Fruit fly (Drosophila melanogaster) whole organism, pupa: ENCODE results near the gene CtsB.

Experiments used
- CG10348 ChIP-seq: fragments of 200-800 bp; sonication (Bioruptor generic); IDR thresholded peaks from 2 replicates; pipeline ENCODE4 v1.3.6; 2022; ENCODE audit warnings: missing biosample characterization, missing genetic modification characterization
- CG12605 ChIP-seq: fragments of 200-800 bp; sonication (Bioruptor generic); IDR thresholded peaks from 2 replicates; pipeline ENCODE4 v1.3.6; 2022; ENCODE audit warnings: missing biosample characterization, missing genetic modification characterization
- CG13204 ChIP-seq: fragments of 200-800 bp; sonication (Bioruptor generic); optimal IDR thresholded peaks from 2 replicates; lab custom pipeline; 2018; ENCODE audit warnings: missing biosample characterization, mild to moderate bottlenecking, missing genetic modification characterization, moderate library complexity
- CG14655 ChIP-seq: fragments of 200-800 bp; sonication (Bioruptor generic); optimal IDR thresholded peaks from 3 replicates; lab custom pipeline; 2017; ENCODE audit warnings: mild to moderate bottlenecking, missing biosample characterization, missing genetic modification reagents, missing genetic modification characterization
- CG15710 ChIP-seq: fragments of 200-800 bp; sonication (Bioruptor generic); optimal IDR thresholded peaks from 2 replicates; lab custom pipeline; 2018; ENCODE audit warnings: missing biosample characterization, mild to moderate bottlenecking, missing genetic modification characterization, moderate library complexity
- CG17806 ChIP-seq: fragments of 200-800 bp; sonication (Bioruptor generic); optimal IDR thresholded peaks from 2 replicates; lab custom pipeline; 2018; ENCODE audit warnings: missing biosample characterization, mild to moderate bottlenecking, missing genetic modification characterization, moderate library complexity
- CG32121 ChIP-seq: fragments of 200-800 bp; sonication (Bioruptor generic); IDR thresholded peaks from 2 replicates; pipeline ENCODE4 v1.3.6; 2022; ENCODE audit warnings: missing biosample characterization, missing genetic modification characterization
- CG34367 ChIP-seq: fragments of 200-800 bp; sonication (Bioruptor generic); optimal IDR thresholded peaks from 2 replicates; lab custom pipeline; 2018; ENCODE audit warnings: missing biosample characterization, mild to moderate bottlenecking, missing genetic modification characterization
- CG4496 ChIP-seq: fragments of 200-800 bp; sonication (Bioruptor generic); IDR thresholded peaks from 3 replicates; pipeline ENCODE4 v1.3.6; 2022; ENCODE audit warnings: missing biosample characterization, missing genetic modification characterization
- CG8159 ChIP-seq: fragments of 200-800 bp; sonication (Bioruptor generic); optimal IDR thresholded peaks from 3 replicates; lab custom pipeline; 2018; ENCODE audit warnings: missing biosample characterization, mild to moderate bottlenecking, missing genetic modification characterization, moderate library complexity
- CG8301 ChIP-seq: fragments of 200-800 bp; sonication (Bioruptor generic); optimal IDR thresholded peaks from 2 replicates; lab custom pipeline; 2018; ENCODE audit warnings: missing biosample characterization, mild to moderate bottlenecking, missing genetic modification characterization
- CG9948 ChIP-seq: fragments of 200-800 bp; sonication (Bioruptor generic); optimal IDR thresholded peaks from 2 replicates; lab custom pipeline; 2018; ENCODE audit warnings: missing biosample characterization, mild to moderate bottlenecking, missing genetic modification characterization, moderate library complexity
- D1 ChIP-seq: fragments of 200-800 bp; sonication (Bioruptor generic); optimal IDR thresholded peaks from 2 replicates; lab custom pipeline; 2018; ENCODE audit warnings: missing biosample characterization, mild to moderate bottlenecking, missing genetic modification characterization, moderate library complexity
- EcR ChIP-seq: fragments of 200-800 bp; sonication (Bioruptor generic); optimal IDR thresholded peaks from 3 replicates; lab custom pipeline; 2019; ENCODE audit warnings: missing biosample characterization, missing genetic modification characterization, mild to moderate bottlenecking, moderate library complexity, missing genetic modification reagents
- Ets98B ChIP-seq: fragments of 200-800 bp; sonication (Bioruptor generic); IDR thresholded peaks from 2 replicates; pipeline ENCODE4 v1.3.6; 2022; ENCODE audit warnings: missing biosample characterization, missing genetic modification characterization
- Pif1A ChIP-seq: fragments of 200-800 bp; sonication (Bioruptor generic); optimal IDR thresholded peaks from 3 replicates; lab custom pipeline; 2016; ENCODE audit warnings: missing biosample characterization, missing genetic modification characterization
- Pif1B ChIP-seq: fragments of 200-800 bp; sonication (Bioruptor generic); optimal IDR thresholded peaks from 3 replicates; lab custom pipeline; 2016; ENCODE audit warnings: missing biosample characterization, missing genetic modification characterization
- Snoo ChIP-seq: fragments of 200-800 bp; sonication (Bioruptor generic); optimal IDR thresholded peaks from 3 replicates; lab custom pipeline; 2017; ENCODE audit warnings: missing biosample characterization, mild to moderate bottlenecking, missing genetic modification characterization, inconsistent platforms
- fd96Ca ChIP-seq: fragments of 200-800 bp; sonication (Bioruptor generic); IDR thresholded peaks from 3 replicates; pipeline ENCODE4 v1.3.6; 2022; ENCODE audit warnings: missing biosample characterization, missing genetic modification characterization
- gl ChIP-seq: fragments of 200-800 bp; sonication (Bioruptor generic); optimal IDR thresholded peaks from 2 replicates; lab custom pipeline; 2018; ENCODE audit warnings: missing biosample characterization, mild to moderate bottlenecking, missing genetic modification characterization
- rn ChIP-seq: fragments of 200-800 bp; sonication (Bioruptor generic); IDR thresholded peaks from 2 replicates; pipeline ENCODE4 v1.3.6; 2022; ENCODE audit warnings: missing biosample characterization, missing genetic modification characterization

CtsB gene

DNA sequence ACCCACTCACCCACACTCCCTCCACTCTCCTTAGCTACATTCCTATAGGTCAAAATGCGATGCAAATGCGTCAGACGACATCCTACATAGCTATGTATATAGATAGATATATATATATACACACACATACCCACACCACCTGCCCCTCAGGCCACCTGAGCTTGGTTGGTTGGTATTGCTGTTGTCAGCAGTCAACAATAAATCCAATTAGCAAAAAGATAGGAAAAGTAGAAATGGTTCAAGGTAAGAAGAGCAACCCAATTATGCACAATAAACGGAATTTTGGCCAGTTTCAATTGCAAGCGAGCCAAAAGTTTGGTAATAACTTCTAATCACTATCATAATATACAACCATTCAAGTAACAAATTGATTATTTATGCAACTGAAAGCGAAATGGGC lies 15.5 kb downstream of the CtsB start:
- no peak for TF ChIP-seq CG10348 (GFP tag; lab: Robert Waterston, UW)

DNA sequence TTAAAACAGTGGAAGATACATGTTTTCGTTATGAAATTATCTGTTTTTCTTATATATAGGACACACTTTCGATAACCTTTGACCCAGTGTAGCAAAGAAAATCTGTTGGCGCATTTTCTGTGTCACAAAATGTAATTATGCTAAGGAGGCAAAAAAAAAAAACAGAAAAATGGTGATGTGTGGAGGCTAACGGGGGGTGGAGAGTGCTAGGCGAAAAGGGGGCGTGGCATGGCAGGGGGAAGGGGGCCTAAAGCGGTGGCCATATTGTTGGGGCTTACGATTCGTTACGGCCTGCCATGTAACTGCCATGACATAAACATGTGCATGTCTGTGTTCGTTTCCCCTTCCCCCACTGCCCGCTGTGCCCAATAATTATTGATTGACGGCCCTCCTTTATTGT lies 16.8 kb downstream of the CtsB start:
- TF ChIP-seq CG34367 (no peak), Pif1B (GFP tag; lab: Kevin White, UChicago) (no peak), rn (GFP tag; lab: Robert Waterston, UW) (no peak), CG9948 (tag; lab: Kevin White, UChicago) (no peak), EcR (GFP tag; lab: Kevin White, UChicago) (no peak), CG12605 (no peak), Snoo (tag; lab: Kevin White, UChicago) (no peak), fd96Ca (GFP tag; lab: Robert Waterston, UW) (no peak), Pif1A (GFP tag; lab: Kevin White, UChicago) (no peak), CG4496 (no peak)

DNA sequence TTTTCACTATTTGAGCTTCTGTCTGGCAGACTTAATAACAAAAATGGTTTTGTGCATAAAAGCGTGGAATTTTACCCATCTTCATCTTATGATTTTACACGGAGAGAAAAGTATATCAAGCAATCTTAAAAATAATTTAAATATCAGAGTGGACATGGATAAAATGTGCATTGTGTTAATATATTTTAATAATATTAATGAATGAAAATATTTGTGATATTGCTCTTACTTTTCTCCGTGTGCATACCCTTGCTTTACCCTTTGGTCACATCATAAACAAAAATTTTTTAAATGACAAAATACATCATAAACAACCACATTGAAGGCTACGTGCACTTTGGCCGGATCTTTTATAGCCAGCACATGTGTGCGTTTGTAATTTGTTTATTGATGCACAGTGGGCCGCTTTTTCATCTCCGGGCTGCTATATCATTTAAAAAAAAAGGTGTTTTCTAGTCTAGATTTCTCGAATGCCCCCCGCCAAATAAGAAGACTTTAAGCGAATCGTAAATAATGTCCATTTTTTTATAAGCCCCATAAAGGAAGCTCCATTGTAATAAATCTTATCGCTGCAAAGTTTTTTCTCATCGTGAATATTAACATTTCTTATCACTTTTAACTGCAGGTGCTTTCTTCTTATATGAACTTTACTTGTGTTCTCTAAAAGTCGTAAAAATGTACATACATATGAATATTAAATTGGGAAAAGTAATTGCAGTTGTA lies 17.4 kb downstream of the CtsB start:
- no peak for TF ChIP-seq Pif1A (GFP tag; lab: Kevin White, UChicago)
- peak; percentile 46 for TF ChIP-seq CG34367
- peak; percentile 20 for TF ChIP-seq Snoo (tag; lab: Kevin White, UChicago)
- TF ChIP-seq gl (tag; lab: Kevin White, UChicago), result no peak
- TF ChIP-seq CG10348 (GFP tag; lab: Robert Waterston, UW), result no peak
- TF ChIP-seq CG8159, result peak; percentile 37
- peak; percentile 58; the same call in 1 of the 3 replicates for TF ChIP-seq fd96Ca (GFP tag; lab: Robert Waterston, UW)
- peak; percentile 38 for TF ChIP-seq CG32121 (GFP tag; lab: Robert Waterston, UW)
- 0 out of 2 replicates have a peak, but pooled peaks have one; percentile 31 for TF ChIP-seq rn (GFP tag; lab: Robert Waterston, UW)
- TF ChIP-seq EcR (GFP tag; lab: Kevin White, UChicago), result no peak
- peak; percentile 4 for TF ChIP-seq Pif1B (GFP tag; lab: Kevin White, UChicago)
- no peak for TF ChIP-seq CG12605
- TF ChIP-seq CG8301 (tag; lab: Kevin White, UChicago), result peak; percentile 45
- TF ChIP-seq CG14655 (GFP tag; lab: Kevin White, UChicago), result peak; percentile 50
- TF ChIP-seq CG13204 (GFP tag; lab: Kevin White, UChicago), result no peak
- peak; percentile 39 for TF ChIP-seq D1 (tag; lab: Kevin White, UChicago)
- 0 out of 2 replicates have a peak, but pooled peaks have one; percentile 48 for TF ChIP-seq Ets98B (GFP tag; lab: Robert Waterston, UW)
- peak; percentile 58; the same call in 2 of the 3 replicates for TF ChIP-seq CG4496
- TF ChIP-seq CG17806, result peak; percentile 44
- peak; percentile 47 for TF ChIP-seq CG9948 (tag; lab: Kevin White, UChicago)
- peak; percentile 29 for TF ChIP-seq CG15710

DNA sequence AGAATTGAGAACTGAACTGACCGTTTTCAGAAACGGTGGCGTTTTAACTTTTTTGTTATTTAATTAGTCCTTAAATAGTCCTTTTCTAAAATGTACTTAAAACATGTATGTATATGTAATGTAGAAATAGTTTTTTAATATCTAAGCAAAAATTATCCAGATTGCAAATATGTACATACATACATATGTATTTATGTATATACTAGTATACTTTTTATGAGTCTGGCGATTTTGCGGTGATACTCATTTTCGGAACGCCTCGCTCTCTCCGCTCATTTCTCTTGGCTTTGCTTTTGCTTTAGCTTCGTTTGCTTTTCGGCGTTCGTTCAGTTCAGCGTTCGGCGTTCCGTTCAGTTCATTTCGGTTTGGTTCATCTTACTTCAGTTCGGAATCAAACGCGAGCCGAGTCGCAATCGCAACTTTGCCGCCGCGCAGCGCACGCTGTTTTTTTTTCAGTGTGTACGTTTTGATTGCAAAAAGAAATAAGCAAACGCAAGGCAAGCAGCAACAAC lies 19.5 kb downstream of the CtsB start, which contains the start of gene rdgB:
TSS of gene rdgB (plus strand) at position 381 of the 512 bp plus-strand sequence.
- TF ChIP-seq Pif1A (GFP tag; lab: Kevin White, UChicago) (peak; percentile 23), CG15710 (peak; percentile 81), CG8301 (tag; lab: Kevin White, UChicago) (peak; percentile 83), Snoo (tag; lab: Kevin White, UChicago) (peak; percentile 71), gl (tag; lab: Kevin White, UChicago) (peak; percentile 22), fd96Ca (GFP tag; lab: Robert Waterston, UW) (peak; percentile 55; the same call in 1 of the 3 replicates), CG32121 (GFP tag; lab: Robert Waterston, UW) (peak; percentile 64), Ets98B (GFP tag; lab: Robert Waterston, UW) (peak; percentile 73), CG34367 (peak; percentile 63), CG10348 (GFP tag; lab: Robert Waterston, UW) (no peak), CG14655 (GFP tag; lab: Kevin White, UChicago) (peak; percentile 92), EcR (GFP tag; lab: Kevin White, UChicago) (peak; percentile 38), Pif1B (GFP tag; lab: Kevin White, UChicago) (peak; percentile 61), CG17806 (peak; percentile 62), CG13204 (GFP tag; lab: Kevin White, UChicago) (peak; percentile 64), CG12605 (peak; percentile 66; the same call in 1 of the 2 replicates), D1 (tag; lab: Kevin White, UChicago) (no peak), CG4496 (peak; percentile 69), rn (GFP tag; lab: Robert Waterston, UW) (peak; percentile 27; the same call in 1 of the 2 replicates), CG8159 (peak; percentile 86), CG9948 (tag; lab: Kevin White, UChicago) (peak; percentile 81)

DNA sequence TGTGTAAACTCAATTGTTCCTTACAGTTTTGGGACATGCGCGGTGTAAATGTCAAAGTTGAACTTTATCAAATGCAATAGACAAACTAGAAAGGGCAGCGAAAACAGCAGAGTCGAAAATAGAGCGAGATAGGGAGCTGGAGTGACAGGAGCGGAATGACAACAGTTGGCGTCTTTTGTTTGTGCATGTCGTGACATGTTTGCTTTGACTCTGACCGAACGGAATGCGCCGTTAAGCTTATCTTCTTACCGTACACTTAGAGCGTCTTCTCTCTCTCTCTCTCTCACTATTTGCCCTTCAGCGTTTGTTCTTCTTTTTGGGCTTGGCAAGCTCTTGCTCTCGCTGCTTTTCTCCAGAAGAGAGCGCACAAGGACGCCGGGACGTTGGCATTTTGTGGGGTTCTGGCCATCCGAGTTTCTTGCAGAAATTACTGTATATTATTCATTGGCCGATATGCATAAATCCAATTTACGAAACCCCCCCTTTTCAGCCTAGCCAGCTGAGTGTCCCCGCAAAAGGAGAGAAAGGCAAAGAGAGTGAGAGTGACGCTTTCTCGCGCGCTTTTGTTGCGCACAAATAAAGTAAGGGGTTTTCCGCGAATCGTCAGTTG lies 20.1 kb downstream of the CtsB start:
- TF ChIP-seq rn (GFP tag; lab: Robert Waterston, UW), result no peak
- TF ChIP-seq CG32121 (GFP tag; lab: Robert Waterston, UW), result no peak
- TF ChIP-seq CG4496, result no peak
- TF ChIP-seq CG8301 (tag; lab: Kevin White, UChicago), result no peak
- TF ChIP-seq CG17806, result no peak
- peak; percentile 5 for TF ChIP-seq gl (tag; lab: Kevin White, UChicago)
